Worm (Caenorhabditis elegans): ENCODE data around the gene abl-1.
A peak's percentile ranks its signal among the peaks of the same experiment; 100 is the strongest.

The abl-1 gene

ce11 chrX:10593756-10594376 lies 30.1 kb downstream of the abl-1 start:
- TF ChIP-seq mxl-1 (tag; optimal IDR thresholded peaks at IDR 0.05) (no peak), ekl-4 (GFP tag; IDR thresholded peaks at IDR 0.05) (0 out of 2 replicates have a peak, but pooled peaks have one; percentile 19), Y56A3A.18 (GFP tag; IDR thresholded peaks at IDR 0.05) (0 out of 2 replicates have a peak, but pooled peaks have one; percentile 21), zfh-2 (GFP tag; conservative IDR thresholded peaks at IDR 0.05) (peak; percentile 80), F10E7.11 (tag; optimal IDR thresholded peaks at IDR 0.05) (no peak), zim-3 (tag; optimal IDR thresholded peaks at IDR 0.05) (no peak)

DNA sequence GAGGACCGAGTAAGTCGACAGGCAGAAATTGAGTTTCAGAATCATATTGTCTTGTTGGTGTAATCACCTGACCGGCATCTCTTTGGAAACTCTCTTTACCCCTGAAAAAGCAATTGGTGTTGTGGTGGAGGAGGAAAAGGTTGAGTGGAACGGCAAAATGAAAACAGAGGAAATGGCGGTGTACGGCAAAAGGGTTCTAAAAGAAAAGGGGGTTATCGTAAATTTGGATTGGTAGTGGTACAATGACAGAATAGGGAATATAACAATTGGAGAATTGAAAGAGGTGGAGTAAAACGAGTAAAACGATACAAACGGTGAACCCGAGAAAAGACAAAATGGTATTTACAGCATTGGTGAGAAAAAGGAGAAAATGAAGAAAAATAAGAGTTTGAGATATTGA lies 30.8 kb downstream of the abl-1 start, which contains the start of gene sdn-1:
sdn-1 (minus strand) TSS at position 101 of the 400 bp plus-strand sequence.
- no peak for TF ChIP-seq lin-54 (GFP tag; optimal IDR thresholded peaks at IDR 0.05)
- TF ChIP-seq lsy-27 (tag; optimal IDR thresholded peaks at IDR 0.05; ENCODE audit: borderline replicate concordance, insufficient read depth), result no peak
- no peak for TF ChIP-seq xnd-1 (tag; optimal IDR thresholded peaks at IDR 0.05)
- no peak for TF ChIP-seq zfh-2 (GFP tag; conservative IDR thresholded peaks at IDR 0.05)
- no peak for TF ChIP-seq rpc-1 (optimal IDR thresholded peaks at IDR 0.05)
- TF ChIP-seq rpc-1 (tag; optimal IDR thresholded peaks at IDR 0.05), result no peak
- no peak for TF ChIP-seq rec-8 (tag; optimal IDR thresholded peaks at IDR 0.05)
- TF ChIP-seq C06A6.2 (GFP tag; conservative IDR thresholded peaks at IDR 0.05), result no peak
- no peak for TF ChIP-seq rcor-1 (GFP tag; IDR thresholded peaks at IDR 0.05)
- no peak for TF ChIP-seq sdz-38 (tag; optimal IDR thresholded peaks at IDR 0.05)
- no peak for TF ChIP-seq ets-4 (GFP tag; optimal IDR thresholded peaks at IDR 0.05)
- no peak for TF ChIP-seq ztf-22 (GFP tag; optimal IDR thresholded peaks at IDR 0.05)
- TF ChIP-seq snpc-3.4 (tag; optimal IDR thresholded peaks at IDR 0.05), result no peak
- no peak for TF ChIP-seq die-1 (tag; optimal IDR thresholded peaks at IDR 0.05)
- TF ChIP-seq chd-7 (tag; optimal IDR thresholded peaks at IDR 0.05), result no peak
- no peak for TF ChIP-seq K12H6.12 (tag; optimal IDR thresholded peaks at IDR 0.05)
- TF ChIP-seq cebp-1 (GFP tag; IDR thresholded peaks at IDR 0.05), result no peak
- no peak for TF ChIP-seq cebp-1 (tag; optimal IDR thresholded peaks at IDR 0.05)
- TF ChIP-seq ztf-3 (GFP tag; optimal IDR thresholded peaks at IDR 0.05), result no peak
- no peak for TF ChIP-seq sea-2 (GFP tag; IDR thresholded peaks at IDR 0.05)
- no peak for TF ChIP-seq ekl-4 (GFP tag; IDR thresholded peaks at IDR 0.05)
- TF ChIP-seq tlf-1 (GFP tag; optimal IDR thresholded peaks at IDR 0.05), result no peak

ce11 chrX:10591208-10591782 lies 32.7 kb downstream of the abl-1 start:
- TF ChIP-seq ceh-27 (GFP tag; optimal IDR thresholded peaks at IDR 0.05), result peak; percentile 25
- no peak for TF ChIP-seq Y56A3A.18 (GFP tag; IDR thresholded peaks at IDR 0.05)

ce11 chrX:10590772-10591171 lies 33.2 kb downstream of the abl-1 start:
- TF ChIP-seq B0035.1 (tag; optimal IDR thresholded peaks at IDR 0.05), result no peak
- TF ChIP-seq let-607 (tag; optimal IDR thresholded peaks at IDR 0.05), result no peak
- TF ChIP-seq somi-1 (GFP tag; optimal IDR thresholded peaks at IDR 0.05), result no peak
- TF ChIP-seq ets-4 (GFP tag; optimal IDR thresholded peaks at IDR 0.05), result no peak
- no peak for TF ChIP-seq dox-1 (GFP tag; IDR thresholded peaks at IDR 0.05)
- no peak for TF ChIP-seq D2030.7 (GFP tag; IDR thresholded peaks at IDR 0.05)
- TF ChIP-seq lsy-27 (tag; optimal IDR thresholded peaks at IDR 0.05; ENCODE audit: borderline replicate concordance, insufficient read depth), result no peak
- no peak for TF ChIP-seq C06A6.2 (GFP tag; conservative IDR thresholded peaks at IDR 0.05)
- TF ChIP-seq hmg-1.2 (GFP tag; IDR thresholded peaks at IDR 0.05), result no peak
- TF ChIP-seq ceh-27 (GFP tag; optimal IDR thresholded peaks at IDR 0.05), result no peak
- TF ChIP-seq mcd-1 (GFP tag; IDR thresholded peaks at IDR 0.05), result no peak
- TF ChIP-seq Y53G8AR.9 (GFP tag; conservative IDR thresholded peaks at IDR 0.05), result no peak
- TF ChIP-seq egl-18 (GFP tag; IDR thresholded peaks at IDR 0.05), result no peak
- TF ChIP-seq tlf-1 (GFP tag; optimal IDR thresholded peaks at IDR 0.05), result no peak
- TF ChIP-seq ceh-79 (tag; optimal IDR thresholded peaks at IDR 0.05), result no peak
- no peak for TF ChIP-seq chd-7 (tag; optimal IDR thresholded peaks at IDR 0.05)
- no peak for TF ChIP-seq ceh-91 (GFP tag; IDR thresholded peaks at IDR 0.05)
